Worm (Caenorhabditis elegans) whole organism, young adult: ENCODE results near the gene fbxc-23.

ENCODE experiments used
- C06A6.2 ChIP-seq: fragments of 200-800 bp; sonication (Bioruptor generic); conservative IDR thresholded peaks from 2 replicates; pipeline ENCODE4 v1.3.6; 2022; ENCODE audit warnings: missing genetic modification characterization, missing compliant biosample characterization
- F10E7.11 ChIP-seq: sonication (generic microtip); optimal IDR thresholded peaks from 2 replicates; lab custom pipeline; 2017; ENCODE audit warnings: mild to moderate bottlenecking, missing genetic modification characterization, moderate library complexity, missing compliant biosample characterization
- F23B12.7 ChIP-seq: sonication (generic microtip); optimal IDR thresholded peaks from 2 replicates; lab custom pipeline; 2017; ENCODE audit warnings: missing genetic modification characterization, mild to moderate bottlenecking, missing compliant biosample characterization, antibody characterized with exemption, moderate library complexity; ENCODE audit not compliant: insufficient read depth
- F33H1.4 ChIP-seq: fragments of 200-800 bp; sonication (Bioruptor generic); IDR thresholded peaks from 2 replicates; pipeline ENCODE4 v1.3.6; 2022; ENCODE audit warnings: missing genetic modification reagents, missing genetic modification characterization, missing compliant biosample characterization
- F55B11.4 ChIP-seq: sonication (generic microtip); optimal IDR thresholded peaks from 2 replicates; lab custom pipeline; 2016; ENCODE audit warnings: missing compliant biosample characterization, missing genetic modification characterization, borderline replicate concordance; ENCODE audit not compliant: insufficient read depth
- F57A8.1 ChIP-seq: fragments of 200-800 bp; sonication (Bioruptor generic); optimal IDR thresholded peaks from 2 replicates; lab custom pipeline; 2018; ENCODE audit warnings: mild to moderate bottlenecking, missing genetic modification characterization, moderate library complexity, missing compliant biosample characterization
- T07F8.4 ChIP-seq: sonication (generic microtip); optimal IDR thresholded peaks from 2 replicates; lab custom pipeline; 2016; ENCODE audit warnings: mild to moderate bottlenecking, missing genetic modification characterization, moderate library complexity, missing compliant biosample characterization
- T26A5.8 ChIP-seq: sonication (generic microtip); optimal IDR thresholded peaks from 2 replicates; lab custom pipeline; 2016; ENCODE audit warnings: missing genetic modification characterization, missing compliant biosample characterization
- Y95B8A.8 ChIP-seq: fragments of 200-800 bp; sonication (Bioruptor generic); IDR thresholded peaks from 2 replicates; pipeline ENCODE4 v1.3.6; 2022; ENCODE audit warnings: missing genetic modification reagents, missing genetic modification characterization, missing compliant biosample characterization
- akir-1 ChIP-seq: fragments of 200-800 bp; sonication (Bioruptor generic); optimal IDR thresholded peaks from 2 replicates; lab custom pipeline; 2018; ENCODE audit warnings: mild to moderate bottlenecking, missing genetic modification characterization, moderate library complexity, missing compliant biosample characterization
- cebp-1 ChIP-seq, 2 experiments: fragments of 200-800 bp in 1 of 2; sonication (Bioruptor generic) in 1 of 2; sonication (generic microtip) in 1 of 2; IDR thresholded peaks in 1 of 2; optimal IDR thresholded peaks in 1 of 2; 2 replicates each; pipeline versions ENCODE4 v1.3.6 to Lab custom; 2017 to 2022; ENCODE audit warnings: missing compliant biosample characterization in 2 of 2, missing genetic modification characterization in 2 of 2, mild to moderate bottlenecking in 1 of 2, missing genetic modification reagents in 1 of 2, moderate library complexity in 1 of 2
- cebp-2 ChIP-seq: fragments of 200-800 bp; sonication (Bioruptor generic); IDR thresholded peaks from 2 replicates; pipeline ENCODE4 v1.3.6; 2022; ENCODE audit warnings: missing genetic modification characterization, missing compliant biosample characterization
- ceh-79 ChIP-seq: sonication (generic microtip); optimal IDR thresholded peaks from 2 replicates; lab custom pipeline; 2017; ENCODE audit warnings: mild to moderate bottlenecking, missing genetic modification characterization, missing compliant biosample characterization
- efl-1 ChIP-seq: fragments of 150-350 bp; optimal IDR thresholded peaks from 2 replicates; lab custom pipeline; 2014; ENCODE audit warnings: missing biosample characterization, missing genetic modification reagents, missing genetic modification characterization
- egl-18 ChIP-seq: fragments of 200-800 bp; sonication (Bioruptor generic); IDR thresholded peaks from 2 replicates; pipeline ENCODE4 v1.3.6; 2022; ENCODE audit warnings: missing genetic modification reagents, missing genetic modification characterization, missing compliant biosample characterization
- egl-44 ChIP-seq: fragments of 200-800 bp; sonication (Bioruptor generic); IDR thresholded peaks from 2 replicates; pipeline ENCODE4 v1.3.6; 2022; ENCODE audit warnings: missing genetic modification reagents, missing genetic modification characterization, missing compliant biosample characterization
- ekl-4 ChIP-seq: fragments of 200-800 bp; sonication (Bioruptor generic); IDR thresholded peaks from 2 replicates; pipeline ENCODE4 v1.3.6; 2022; ENCODE audit warnings: missing genetic modification reagents, missing genetic modification characterization, missing compliant biosample characterization
- hlh-12 ChIP-seq: sonication (generic microtip); optimal IDR thresholded peaks from 2 replicates; lab custom pipeline; 2016; ENCODE audit warnings: missing genetic modification characterization, missing compliant biosample characterization
- hlh-26 ChIP-seq: fragments of 200-800 bp; sonication (Bioruptor generic); conservative IDR thresholded peaks from 2 replicates; pipeline ENCODE4 v1.3.6; 2022; ENCODE audit warnings: missing genetic modification reagents, missing genetic modification characterization, missing compliant biosample characterization
- hmg-1.2 ChIP-seq: fragments of 200-800 bp; sonication (Bioruptor generic); IDR thresholded peaks from 2 replicates; pipeline ENCODE4 v1.3.6; 2022; ENCODE audit warnings: missing genetic modification reagents, missing genetic modification characterization, missing compliant biosample characterization
- lag-1 ChIP-seq: fragments of 200-800 bp; sonication (Bioruptor generic); IDR thresholded peaks from 2 replicates; pipeline ENCODE4 v1.3.6; 2022; ENCODE audit warnings: missing genetic modification reagents, missing genetic modification characterization, missing compliant biosample characterization
- lsl-1 ChIP-seq: fragments of 200-800 bp; sonication (Bioruptor generic); optimal IDR thresholded peaks from 2 replicates; lab custom pipeline; 2018; ENCODE audit warnings: mild to moderate bottlenecking, missing genetic modification characterization, moderate library complexity, missing compliant biosample characterization
- madf-3 ChIP-seq: fragments of 200-800 bp; sonication (Bioruptor generic); IDR thresholded peaks from 2 replicates; pipeline ENCODE4 v1.3.6; 2022; ENCODE audit warnings: missing genetic modification reagents, missing genetic modification characterization, missing compliant biosample characterization
- madf-6 ChIP-seq: fragments of 200-800 bp; sonication (Bioruptor generic); IDR thresholded peaks from 2 replicates; pipeline ENCODE4 v1.3.6; 2022; ENCODE audit warnings: missing genetic modification reagents, missing genetic modification characterization, missing compliant biosample characterization
- madf-8 ChIP-seq: fragments of 200-800 bp; sonication (Bioruptor generic); conservative IDR thresholded peaks from 2 replicates; pipeline ENCODE4 v1.3.6; 2022; ENCODE audit warnings: missing genetic modification reagents, missing genetic modification characterization, missing compliant biosample characterization
- nhr-80 ChIP-seq: sonication (generic microtip); optimal IDR thresholded peaks from 2 replicates; lab custom pipeline; 2016; ENCODE audit warnings: missing genetic modification characterization, missing compliant biosample characterization
- nhr-90 ChIP-seq: sonication (generic microtip); optimal IDR thresholded peaks from 2 replicates; lab custom pipeline; 2016; ENCODE audit warnings: missing genotype, mild to moderate bottlenecking, missing genetic modification characterization, missing compliant biosample characterization
- snpc-4 ChIP-seq, 5 experiments: fragments of 150-350 bp in 1 of 5; sonication (generic microtip) in 4 of 5; optimal IDR thresholded peaks; 2 replicates each; lab custom pipeline; 2014 to 2018; ENCODE audit warnings: missing genetic modification characterization in 5 of 5, missing biosample characterization in 3 of 5, antibody characterized with exemption in 2 of 5, mild to moderate bottlenecking in 2 of 5, missing compliant biosample characterization in 2 of 5, missing genotype in 2 of 5, moderate library complexity in 2 of 5, missing genetic modification reagents in 1 of 5
- tbx-9 ChIP-seq: sonication (generic microtip); optimal IDR thresholded peaks from 2 replicates; lab custom pipeline; 2016; ENCODE audit warnings: borderline replicate concordance, missing genetic modification characterization, inconsistent platforms, missing compliant biosample characterization
- tlf-1 ChIP-seq: fragments of 200-800 bp; sonication (Bioruptor generic); optimal IDR thresholded peaks from 2 replicates; lab custom pipeline; 2018; ENCODE audit warnings: mild to moderate bottlenecking, missing genetic modification characterization, missing compliant biosample characterization
- unc-130 ChIP-seq: sonication (generic microtip); optimal IDR thresholded peaks from 2 replicates; lab custom pipeline; 2016; ENCODE audit warnings: missing genetic modification reagents, missing genetic modification characterization, missing compliant biosample characterization
- zfh-2 ChIP-seq: fragments of 200-800 bp; sonication (Bioruptor generic); conservative IDR thresholded peaks from 2 replicates; pipeline ENCODE4 v1.3.6; 2022; ENCODE audit warnings: missing genetic modification reagents, missing genetic modification characterization, missing compliant biosample characterization
- ztf-25 ChIP-seq: fragments of 200-800 bp; sonication (Bioruptor generic); IDR thresholded peaks from 2 replicates; pipeline ENCODE4 v1.3.6; 2022; ENCODE audit warnings: missing genetic modification reagents, missing genetic modification characterization, missing compliant biosample characterization
- ztf-26 ChIP-seq: sonication (generic microtip); optimal IDR thresholded peaks from 2 replicates; lab custom pipeline; 2017; ENCODE audit warnings: missing genetic modification characterization, missing compliant biosample characterization
- ztf-3 ChIP-seq: fragments of 200-800 bp; sonication (Bioruptor generic); optimal IDR thresholded peaks from 2 replicates; lab custom pipeline; 2018; ENCODE audit warnings: mild to moderate bottlenecking, missing genetic modification characterization, missing compliant biosample characterization

Gene fbxc-23

DNA sequence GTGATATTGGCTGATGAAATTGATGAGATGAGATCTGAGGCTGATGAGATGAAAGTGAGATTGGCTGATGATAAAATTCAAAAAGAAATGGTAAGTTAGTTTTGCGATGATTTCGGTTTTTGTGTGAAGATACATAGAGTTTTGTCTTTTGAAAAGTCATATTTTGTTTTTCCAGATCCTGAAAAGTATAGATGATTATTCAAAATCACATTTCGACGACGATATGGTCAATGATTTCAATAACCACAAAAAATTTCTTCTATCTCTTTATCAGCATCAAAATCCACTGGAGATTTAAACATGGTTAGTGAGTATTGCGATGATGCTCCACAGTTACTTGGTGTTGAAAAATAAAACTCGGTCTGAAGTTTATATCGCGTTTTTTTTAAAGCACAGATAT, 4.5 kb upstream of the fbxc-23 start, which contains the start of gene csp-1:
Gene csp-1, plus strand, starts transcription at position 301 of the 400 bp plus-strand sequence.
- TF ChIP-seq tlf-1 (GFP tag; lab: Kevin White, UChicago) (no peak), F55B11.4 (no peak), F23B12.7 (tag; lab: Kevin White, UChicago) (no peak), akir-1 (GFP tag; lab: Kevin White, UChicago) (no peak), madf-3 (GFP tag; lab: Robert Waterston, UW) (no peak), ztf-3 (GFP tag; lab: Kevin White, UChicago) (no peak), Y95B8A.8 (GFP tag; lab: Robert Waterston, UW) (no peak), nhr-90 (tag; lab: Kevin White, UChicago) (no peak), F33H1.4 (GFP tag; lab: Robert Waterston, UW) (no peak), ceh-79 (tag; lab: Kevin White, UChicago) (no peak), ztf-26 (tag; lab: Kevin White, UChicago) (no peak), cebp-1 (GFP tag; IDR thresholded peaks at IDR 0.05; lab: Robert Waterston, UW) (no peak), cebp-1 (tag; optimal IDR thresholded peaks at IDR 0.05; lab: Kevin White, UChicago) (no peak), tbx-9 (no peak), egl-44 (no peak), egl-18 (no peak), lsl-1 (GFP tag; lab: Kevin White, UChicago) (no peak)

ce11 chrII:13595279-13595678, 1.1 kb downstream of the fbxc-23 start:
- TF ChIP-seq cebp-2 (GFP tag; lab: Robert Waterston, UW) (no peak), F33H1.4 (GFP tag; lab: Robert Waterston, UW) (no peak), F10E7.11 (tag; lab: Kevin White, UChicago) (no peak), nhr-80 (tag; lab: Kevin White, UChicago) (no peak), tbx-9 (no peak)

DNA sequence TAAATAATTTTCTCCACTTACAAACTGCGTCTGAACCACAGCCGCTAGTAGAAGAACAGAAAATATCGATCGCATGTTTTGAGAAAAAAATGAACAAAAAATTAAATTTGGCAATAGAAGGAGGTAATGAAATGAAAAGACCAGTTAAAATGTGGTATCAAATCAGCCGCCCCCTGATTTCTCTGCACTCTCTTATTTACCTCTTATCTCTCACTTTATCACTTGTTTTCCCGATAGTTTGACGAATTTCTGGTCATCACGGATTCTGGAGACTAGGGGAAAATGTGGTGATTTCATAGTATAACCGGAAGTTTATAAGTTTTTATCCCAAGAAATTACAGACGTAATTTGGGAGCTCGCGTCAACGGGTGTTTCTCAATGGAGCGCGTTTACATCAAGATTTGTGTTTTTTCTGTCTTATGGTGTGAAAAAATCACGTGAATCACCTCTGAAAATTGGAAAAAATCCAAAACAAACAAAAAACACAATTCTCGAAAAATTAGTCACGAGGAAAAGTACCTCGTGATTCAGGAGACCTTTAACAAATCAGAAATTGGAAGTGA, 2.6 kb downstream of the fbxc-23 start, which contains the start of gene clec-146:
Gene clec-146, minus strand, starts transcription at position 116 of the 563 bp plus-strand sequence.
- TF ChIP-seq F33H1.4 (GFP tag; lab: Robert Waterston, UW) (no peak), T26A5.8 (tag; lab: Kevin White, UChicago) (no peak), hmg-1.2 (GFP tag; lab: Robert Waterston, UW) (peak; percentile 62; the same call in 1 of the 2 replicates)

DNA sequence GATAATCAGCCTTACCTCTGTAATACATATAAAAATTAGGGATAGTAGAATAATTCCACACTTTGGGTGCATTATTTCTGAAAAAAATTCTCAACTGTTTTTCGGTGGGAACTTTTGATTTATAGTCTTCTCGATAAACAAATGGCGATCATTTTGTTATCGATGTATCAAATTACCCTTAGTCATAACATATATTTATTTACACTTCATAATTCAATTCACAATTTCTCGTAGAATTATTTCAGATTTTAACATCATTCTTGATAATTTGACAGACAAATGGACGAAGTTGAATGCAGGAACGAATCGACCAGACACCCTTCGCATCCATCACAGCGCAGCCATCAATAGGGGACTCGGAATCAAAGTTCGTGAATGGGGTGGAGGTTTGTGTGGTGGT, 5.9 kb downstream of the fbxc-23 start, which contains the start of gene clec-145:
Gene clec-145, minus strand, starts transcription at position 101 of the 400 bp plus-strand sequence.
- TF ChIP-seq C06A6.2 (GFP tag; lab: Robert Waterston, UW): no peak

DNA sequence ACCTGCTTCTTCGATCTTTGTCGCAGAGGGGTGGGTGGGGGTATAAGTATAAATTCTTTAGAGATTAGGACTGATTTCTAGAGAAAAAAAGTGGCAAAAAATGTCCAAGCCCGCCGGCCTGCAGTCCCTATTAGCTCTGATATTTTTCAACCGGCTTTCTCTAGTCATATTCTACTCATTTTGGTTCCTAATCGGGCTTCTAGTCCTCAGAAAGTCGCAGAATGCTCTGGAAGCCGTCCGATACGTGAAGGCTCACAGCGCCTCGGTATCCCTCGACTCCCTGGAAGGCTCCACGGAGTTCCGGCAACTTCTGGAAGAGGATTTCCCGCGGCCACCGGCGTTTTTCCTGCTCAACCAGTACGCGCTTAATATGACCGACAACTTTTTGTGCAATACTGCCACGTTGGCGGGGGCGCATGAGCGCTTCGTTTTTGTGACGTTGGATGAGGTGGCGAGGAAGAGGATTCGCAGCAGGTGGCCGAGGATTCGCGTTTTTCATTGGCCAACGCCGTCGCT, 10.6 kb downstream of the fbxc-23 start, which contains the start of gene Y48E1B.8:
Gene Y48E1B.8, plus strand, starts transcription at position 51 of the 516 bp plus-strand sequence.
- TF ChIP-seq zfh-2 (GFP tag; lab: Robert Waterston, UW): peak; percentile 61
- TF ChIP-seq Y95B8A.8 (GFP tag; lab: Robert Waterston, UW): no peak
- TF ChIP-seq, all 124 proteins: peak for 1

ce11 chrII:13575018-13575948, 21.1 kb downstream of the fbxc-23 start, which contains the start of the genes mrpl-37 and lin-38:
Gene mrpl-37, minus strand, starts transcription at chrII:13575068.
Gene lin-38, plus strand, starts transcription at chrII:13575925.
- TF ChIP-seq hlh-26 (GFP tag; lab: Robert Waterston, UW): no peak
- no peak for TF ChIP-seq snpc-4 (GFP tag; optimal IDR thresholded peaks at IDR 0.05; lab: Kevin White, UChicago)
- peak in 2 of 4 experiments; percentile 2 to 45 for TF ChIP-seq snpc-4 (tag; optimal IDR thresholded peaks at IDR 0.05; lab: Kevin White, UChicago)
- no peak for TF ChIP-seq ekl-4 (GFP tag; lab: Robert Waterston, UW)
- TF ChIP-seq ztf-25 (GFP tag; lab: Robert Waterston, UW): no peak
- no peak for TF ChIP-seq unc-130 (GFP tag; lab: Kevin White, UChicago)
- no peak; the same call in 1 of the 2 replicates for TF ChIP-seq madf-8 (GFP tag; lab: Robert Waterston, UW)
- TF ChIP-seq madf-6 (GFP tag; lab: Robert Waterston, UW): peak; percentile 73
- no peak for TF ChIP-seq T07F8.4 (tag; lab: Kevin White, UChicago)
- peak; percentile 29 for TF ChIP-seq nhr-80 (tag; lab: Kevin White, UChicago)
- TF ChIP-seq efl-1 (GFP tag; lab: Kevin White, UChicago): peak; percentile 31
- TF ChIP-seq lag-1: no peak
- no peak for TF ChIP-seq F57A8.1 (GFP tag; lab: Kevin White, UChicago)
- no peak for TF ChIP-seq hlh-12 (tag; lab: Kevin White, UChicago)
- no peak for TF ChIP-seq F23B12.7 (tag; lab: Kevin White, UChicago)
